Worm (Caenorhabditis elegans): ENCODE results near the gene gei-15.

DNA sequence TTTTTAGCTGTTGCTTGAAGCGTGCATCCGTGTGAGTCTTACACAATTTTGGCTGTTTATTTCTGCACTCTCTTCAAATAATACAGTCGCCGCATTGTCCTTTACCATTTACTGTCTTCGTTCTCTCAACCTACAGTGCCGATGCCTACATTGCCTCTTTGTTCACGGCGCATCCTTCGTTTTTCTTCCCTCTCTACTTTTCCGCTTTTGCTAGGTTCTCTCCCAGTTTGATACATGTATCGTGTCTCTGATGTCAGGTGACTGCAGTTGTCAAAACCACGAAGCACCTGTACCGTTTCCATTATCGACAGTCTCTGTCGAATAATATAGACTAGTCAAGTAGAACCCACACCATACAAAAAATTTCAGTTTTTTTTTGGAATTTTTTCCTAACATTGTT, 14.4 kb downstream of the gei-15 start:
- TF ChIP-seq snpc-4 (tag; optimal IDR thresholded peaks at IDR 0.05) (no peak), unc-62 (GFP tag; optimal IDR thresholded peaks at IDR 0.05) (no peak), unc-39 (tag; optimal IDR thresholded peaks at IDR 0.05) (no peak), elt-3 (tag; optimal IDR thresholded peaks at IDR 0.05) (no peak), ham-2 (GFP tag; optimal IDR thresholded peaks at IDR 0.05) (peak; percentile 25), pha-4 (tag; optimal IDR thresholded peaks at IDR 0.05) (no peak), ceh-43 (GFP tag; optimal IDR thresholded peaks at IDR 0.05) (no peak), tbx-8 (GFP tag; optimal IDR thresholded peaks at IDR 0.05) (no peak), elt-1 (tag; optimal IDR thresholded peaks at IDR 0.05; ENCODE audit: borderline replicate concordance, insufficient read depth) (no peak), zip-8 (tag; optimal IDR thresholded peaks at IDR 0.05) (no peak), lsy-2 (tag; optimal IDR thresholded peaks at IDR 0.05) (no peak), ces-1 (GFP tag; optimal IDR thresholded peaks at IDR 0.05) (no peak), unc-120 (tag; optimal IDR thresholded peaks at IDR 0.05; ENCODE audit: poor library complexity, severe bottlenecking) (no peak), nhr-237 (tag; optimal IDR thresholded peaks at IDR 0.05) (no peak)

All from whole organism, mixed stage, embryonic.